Worm (Caenorhabditis elegans): Measurements from ENCODE around the gene npr-21.
A peak's percentile ranks its signal among the peaks of the same experiment; 100 is the strongest.

- TF ChIP-seq ztf-29 (GFP tag; IDR thresholded peaks at IDR 0.05): no peak
- TF ChIP-seq flt-1 (GFP tag; IDR thresholded peaks at IDR 0.05): 0 out of 2 replicates have a peak, but pooled peaks have one; percentile 47
- no peak for TF ChIP-seq med-1 (GFP tag; optimal IDR thresholded peaks at IDR 0.05; ENCODE audit: insufficient read depth)
Measured at ce11 chrX:17184363-17184762, 26.6 kb upstream of the npr-21 start.

All from whole organism, midembryonic.